Worm (Caenorhabditis elegans) whole organism, L4 larva: ENCODE data around the gene dlc-1.
A peak's percentile ranks its signal among the peaks of the same experiment; 100 is the strongest.

ENCODE experiments used
- D1046.2 ChIP-seq: fragments of 200-800 bp; sonication (Bioruptor generic); IDR thresholded peaks from 2 replicates; pipeline ENCODE4 v1.3.6; 2022; ENCODE audit warnings: missing genetic modification characterization, missing compliant biosample characterization
- F10B5.3 ChIP-seq: sonication (generic microtip); optimal IDR thresholded peaks from 2 replicates; lab custom pipeline; 2016; ENCODE audit warnings: mild to moderate bottlenecking, missing genetic modification characterization, missing compliant biosample characterization
- F49E8.2 ChIP-seq: sonication (generic microtip); optimal IDR thresholded peaks from 2 replicates; lab custom pipeline; 2016; ENCODE audit warnings: missing compliant biosample characterization, mild to moderate bottlenecking, missing genetic modification characterization, borderline replicate concordance
- R02D3.7 ChIP-seq: fragments of 150-350 bp; sonication (generic microtip); optimal IDR thresholded peaks from 3 replicates; lab custom pipeline; 2014; ENCODE audit warnings: missing biosample characterization, missing genetic modification characterization
- T20F7.1 ChIP-seq: fragments of 200-800 bp; sonication (Bioruptor generic); optimal IDR thresholded peaks from 2 replicates; lab custom pipeline; 2018; ENCODE audit warnings: mild to moderate bottlenecking, missing genetic modification characterization, missing compliant biosample characterization
- T26A8.4 ChIP-seq: fragments of 200-800 bp; sonication (Bioruptor generic); IDR thresholded peaks from 2 replicates; pipeline ENCODE4 v1.3.6; 2022; ENCODE audit warnings: missing genetic modification characterization, missing compliant biosample characterization
- Y5F2A.4 ChIP-seq: fragments of 200-800 bp; sonication (Bioruptor generic); optimal IDR thresholded peaks from 2 replicates; lab custom pipeline; 2018; ENCODE audit warnings: mild to moderate bottlenecking, missing genetic modification characterization, missing compliant biosample characterization
- Y75B8A.6 ChIP-seq: fragments of 200-800 bp; sonication (Bioruptor generic); IDR thresholded peaks from 2 replicates; pipeline ENCODE4 v1.3.6; 2022; ENCODE audit warnings: missing genetic modification reagents, missing genetic modification characterization, missing compliant biosample characterization
- ceh-20 ChIP-seq: fragments of 200-800 bp; sonication (Bioruptor generic); IDR thresholded peaks from 2 replicates; pipeline ENCODE4 v1.3.6; 2022; ENCODE audit warnings: missing genetic modification reagents, missing genetic modification characterization, missing compliant biosample characterization
- ceh-32 ChIP-seq: sonication (generic microtip); optimal IDR thresholded peaks from 2 replicates; lab custom pipeline; 2016; ENCODE audit warnings: mild to moderate bottlenecking, missing genetic modification characterization, missing compliant biosample characterization; ENCODE audit not compliant: poor library complexity
- ces-1 ChIP-seq: fragments of 150-350 bp; sonication (generic microtip); optimal IDR thresholded peaks from 4 replicates; lab custom pipeline; 2014; ENCODE audit warnings: missing biosample characterization, missing genetic modification reagents, missing genetic modification characterization
- daf-19 ChIP-seq: fragments of 200-800 bp; sonication (Bioruptor generic); conservative IDR thresholded peaks from 2 replicates; pipeline ENCODE4 v1.3.6; 2022; ENCODE audit warnings: missing genetic modification characterization, missing compliant biosample characterization
- dmd-6 ChIP-seq: fragments of 200-800 bp; sonication (Bioruptor generic); IDR thresholded peaks from 2 replicates; pipeline ENCODE4 v1.3.6; 2022; ENCODE audit warnings: missing genetic modification reagents, missing genetic modification characterization, missing compliant biosample characterization
- duxl-1 ChIP-seq: sonication (generic microtip); optimal IDR thresholded peaks from 2 replicates; lab custom pipeline; 2016; ENCODE audit warnings: mild to moderate bottlenecking, missing genetic modification characterization, moderate library complexity, missing compliant biosample characterization; ENCODE audit not compliant: poor library complexity
- dve-1 ChIP-seq: sonication (generic microtip); optimal IDR thresholded peaks from 2 replicates; lab custom pipeline; 2017; ENCODE audit warnings: antibody characterized with exemption, mild to moderate bottlenecking, missing genetic modification characterization, missing compliant biosample characterization; ENCODE audit not compliant: insufficient read depth
- egl-27 ChIP-seq: sonication (generic microtip); optimal IDR thresholded peaks from 3 replicates; lab custom pipeline; 2017; ENCODE audit warnings: missing biosample characterization, missing genetic modification reagents, missing genetic modification characterization
- egl-43 ChIP-seq: fragments of 200-800 bp; sonication (Bioruptor generic); IDR thresholded peaks from 2 replicates; pipeline ENCODE4 v1.3.6; 2022; ENCODE audit warnings: missing genetic modification reagents, missing genetic modification characterization, missing compliant biosample characterization
- gei-8 ChIP-seq: fragments of 200-800 bp; sonication (Bioruptor generic); optimal IDR thresholded peaks from 2 replicates; lab custom pipeline; 2018; ENCODE audit warnings: mild to moderate bottlenecking, missing genetic modification characterization, missing compliant biosample characterization
- hlh-11 ChIP-seq: fragments of 200-800 bp; sonication (Bioruptor generic); optimal IDR thresholded peaks from 2 replicates; lab custom pipeline; 2018; ENCODE audit warnings: mild to moderate bottlenecking, missing genetic modification characterization, missing compliant biosample characterization
- hlh-30 ChIP-seq: sonication (generic microtip); optimal IDR thresholded peaks from 2 replicates; lab custom pipeline; 2017; ENCODE audit warnings: antibody characterized with exemption, mild to moderate bottlenecking, missing genetic modification characterization, missing compliant biosample characterization; ENCODE audit not compliant: insufficient read depth
- hmg-1.1 ChIP-seq: fragments of 200-800 bp; sonication (Bioruptor generic); IDR thresholded peaks from 2 replicates; pipeline ENCODE4 v1.3.6; 2022; ENCODE audit warnings: missing genetic modification reagents, missing genetic modification characterization, missing compliant biosample characterization
- lir-3 ChIP-seq: sonication (generic microtip); optimal IDR thresholded peaks from 2 replicates; lab custom pipeline; 2016; ENCODE audit warnings: mild to moderate bottlenecking, missing genetic modification characterization, missing compliant biosample characterization
- mdl-1 ChIP-seq, 2 experiments: fragments of 150-350 bp in 1 of 2; sonication (generic microtip) in 1 of 2; optimal IDR thresholded peaks; 2 replicates each; lab custom pipeline; 2014 to 2017; ENCODE audit warnings: missing biosample characterization in 2 of 2, missing genetic modification characterization in 2 of 2
- mdt-29 ChIP-seq: fragments of 200-800 bp; sonication (Bioruptor generic); IDR thresholded peaks from 2 replicates; pipeline ENCODE4 v1.3.6; 2022; ENCODE audit warnings: missing genetic modification reagents, missing genetic modification characterization, missing compliant biosample characterization
- mep-1 ChIP-seq: fragments of 150-350 bp; sonication (generic microtip); optimal IDR thresholded peaks from 3 replicates; lab custom pipeline; 2014; ENCODE audit warnings: missing biosample characterization, missing genetic modification characterization
- mes-2 ChIP-seq: sonication (generic microtip); optimal IDR thresholded peaks from 2 replicates; lab custom pipeline; 2016; ENCODE audit warnings: missing genotype, mild to moderate bottlenecking, missing genetic modification characterization, missing compliant biosample characterization; ENCODE audit not compliant: poor library complexity, severe bottlenecking
- mxl-3 ChIP-seq: fragments of 200-800 bp; sonication (Bioruptor generic); optimal IDR thresholded peaks from 2 replicates; lab custom pipeline; 2018; ENCODE audit warnings: mild to moderate bottlenecking, missing genetic modification characterization, missing compliant biosample characterization
- nhr-102 ChIP-seq: sonication (generic microtip); optimal IDR thresholded peaks from 2 replicates; lab custom pipeline; 2016; ENCODE audit warnings: mild to moderate bottlenecking, missing genetic modification characterization, moderate library complexity, missing compliant biosample characterization
- nhr-237 ChIP-seq: sonication (generic microtip); optimal IDR thresholded peaks from 2 replicates; lab custom pipeline; 2017; ENCODE audit warnings: missing biosample characterization, missing genetic modification characterization
- nhr-28 ChIP-seq: fragments of 150-350 bp; optimal IDR thresholded peaks from 2 replicates; lab custom pipeline; 2014; ENCODE audit warnings: missing biosample characterization, missing genetic modification characterization
- nhr-41 ChIP-seq: fragments of 200-800 bp; sonication (Bioruptor generic); IDR thresholded peaks from 2 replicates; pipeline ENCODE4 v1.3.6; 2022; ENCODE audit warnings: missing genetic modification reagents, missing genetic modification characterization, missing compliant biosample characterization
- nhr-77 ChIP-seq: fragments of 150-350 bp; optimal IDR thresholded peaks from 2 replicates; lab custom pipeline; 2014; ENCODE audit warnings: missing biosample characterization, missing genetic modification characterization
- pha-4 ChIP-seq, 2 experiments: fragments of 150-350 bp in 1 of 2; fragments of 200-800 bp in 1 of 2; sonication (Bioruptor generic) in 1 of 2; IDR thresholded peaks in 1 of 2; optimal IDR thresholded peaks in 1 of 2; 2 replicates each; pipeline versions ENCODE4 v1.3.6 to Lab custom; 2014 to 2022; ENCODE audit warnings: missing genetic modification characterization in 2 of 2, missing genetic modification reagents in 2 of 2, missing biosample characterization in 1 of 2, missing compliant biosample characterization in 1 of 2
- php-3 ChIP-seq: fragments of 200-800 bp; sonication (Bioruptor generic); IDR thresholded peaks from 2 replicates; pipeline ENCODE4 v1.3.6; 2022; ENCODE audit warnings: missing genetic modification reagents, missing genetic modification characterization, missing compliant biosample characterization
- pqm-1 ChIP-seq: sonication (generic microtip); optimal IDR thresholded peaks from 2 replicates; lab custom pipeline; 2017; ENCODE audit warnings: missing biosample characterization, missing genetic modification characterization
- sdz-12 ChIP-seq: fragments of 200-800 bp; sonication (Bioruptor generic); optimal IDR thresholded peaks from 2 replicates; lab custom pipeline; 2018; ENCODE audit warnings: mild to moderate bottlenecking, missing genetic modification characterization, missing compliant biosample characterization
- snpc-4 ChIP-seq: fragments of 150-350 bp; optimal IDR thresholded peaks from 2 replicates; lab custom pipeline; 2014; ENCODE audit warnings: missing biosample characterization, missing genetic modification characterization
- spr-1 ChIP-seq: sonication (generic microtip); optimal IDR thresholded peaks from 2 replicates; lab custom pipeline; 2016; ENCODE audit warnings: mild to moderate bottlenecking, missing genetic modification characterization, missing compliant biosample characterization
- unc-62 ChIP-seq, 3 experiments: fragments of 150-350 bp in 1 of 3; sonication (generic microtip); optimal IDR thresholded peaks in 2 of 3; peaks in 1 of 3; 1 replicate in 1 of 3; 2 replicates in 2 of 3; lab custom pipeline; 2014 to 2017; ENCODE audit warnings: missing biosample characterization in 3 of 3, missing genetic modification characterization in 3 of 3, missing genetic modification reagents in 3 of 3, missing genotype in 1 of 3
- vab-7 ChIP-seq: fragments of 200-800 bp; sonication (Bioruptor generic); IDR thresholded peaks from 2 replicates; pipeline ENCODE4 v1.3.6; 2022; ENCODE audit warnings: missing genetic modification reagents, missing genetic modification characterization, missing compliant biosample characterization
- zag-1 ChIP-seq: fragments of 150-350 bp; optimal IDR thresholded peaks from 2 replicates; lab custom pipeline; 2014; ENCODE audit warnings: missing biosample characterization, missing genetic modification characterization
- zfp-2 ChIP-seq: sonication (generic microtip); optimal IDR thresholded peaks from 2 replicates; lab custom pipeline; 2016; ENCODE audit warnings: mild to moderate bottlenecking, missing genetic modification characterization, missing compliant biosample characterization
- ztf-11 ChIP-seq: fragments of 150-350 bp; optimal IDR thresholded peaks from 2 replicates; lab custom pipeline; 2014; ENCODE audit warnings: missing biosample characterization, missing genetic modification characterization

The dlc-1 gene

DNA sequence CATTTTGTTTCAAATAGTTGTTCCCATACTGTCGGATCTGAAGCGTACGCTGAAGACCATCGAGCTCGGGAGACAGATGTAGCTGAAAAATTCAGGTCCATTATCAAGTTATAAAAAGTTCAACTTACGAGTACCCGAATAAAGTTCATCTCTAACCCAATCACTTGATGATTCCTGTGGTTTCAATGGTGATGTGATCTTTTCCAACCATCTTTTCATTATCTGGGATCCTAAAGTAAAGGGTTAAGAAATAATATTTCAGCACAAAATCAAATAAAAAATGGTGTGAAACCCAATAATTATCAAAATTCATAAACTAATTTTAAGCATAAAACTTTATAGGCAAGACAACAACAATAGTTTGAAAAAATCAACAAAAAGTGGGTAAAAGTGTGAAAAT is 36.4 kb downstream of the dlc-1 start, which contains the start of gene C05D11.8:
Gene C05D11.8 (minus strand): TSS at position 101 of the 400 bp plus-strand sequence.
- no peak for TF ChIP-seq dmd-6 (GFP tag; lab: Robert Waterston, UW)
- TF ChIP-seq daf-19 = no peak
- no peak for TF ChIP-seq egl-27 (tag; lab: Kevin White, UChicago)
- no peak for TF ChIP-seq zag-1 (tag; lab: Kevin White, UChicago)
- TF ChIP-seq gei-8 (GFP tag; lab: Kevin White, UChicago) = no peak
- TF ChIP-seq pha-4 (GFP tag; IDR thresholded peaks at IDR 0.05; lab: Robert Waterston, UW) = no peak
- TF ChIP-seq pha-4 (tag; optimal IDR thresholded peaks at IDR 0.05; lab: Kevin White, UChicago) = no peak
- no peak for TF ChIP-seq F10B5.3 (tag; lab: Kevin White, UChicago)
- TF ChIP-seq zfp-2 (tag; lab: Kevin White, UChicago) = no peak
- no peak for TF ChIP-seq duxl-1 (tag; lab: Kevin White, UChicago)
- TF ChIP-seq, all 104 proteins: peak for 0

DNA sequence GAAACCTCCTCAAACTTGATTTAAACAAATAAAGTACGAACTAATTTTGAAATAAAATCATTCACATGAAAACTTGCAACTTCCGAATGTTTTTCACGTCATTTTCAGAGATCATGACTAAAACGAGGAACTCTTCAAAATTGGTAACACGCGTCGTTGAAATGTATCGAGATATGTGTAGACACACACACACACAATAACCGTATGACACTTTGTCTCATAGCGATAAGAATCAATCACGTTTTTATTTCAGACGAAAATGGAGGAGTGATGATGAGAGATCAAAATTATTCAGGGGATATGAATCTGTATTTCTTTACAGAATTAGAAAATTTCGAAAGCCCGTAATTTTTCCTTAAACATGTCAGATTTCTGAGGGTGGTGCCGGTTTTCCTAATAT is 40.9 kb downstream of the dlc-1 start:
- TF ChIP-seq dve-1 (tag; lab: Kevin White, UChicago) = peak; percentile 59
- TF ChIP-seq nhr-77 (tag; lab: Kevin White, UChicago) = peak; percentile 4
- no peak for TF ChIP-seq T26A8.4 (GFP tag; lab: Robert Waterston, UW)
- no peak for TF ChIP-seq snpc-4 (tag; lab: Kevin White, UChicago)
- peak; percentile 71 for TF ChIP-seq mxl-3
- TF ChIP-seq F10B5.3 (tag; lab: Kevin White, UChicago) = no peak
- TF ChIP-seq ceh-20 (GFP tag; lab: Robert Waterston, UW) = 0 out of 2 replicates have a peak, but pooled peaks have one; percentile 24
- peak; percentile 73 for TF ChIP-seq dmd-6 (GFP tag; lab: Robert Waterston, UW)
- 0 out of 2 replicates have a peak, but pooled peaks have one; percentile 24 for TF ChIP-seq mdt-29 (GFP tag; lab: Robert Waterston, UW)
- TF ChIP-seq F49E8.2 (tag; lab: Kevin White, UChicago) = no peak
- TF ChIP-seq vab-7 (GFP tag; lab: Robert Waterston, UW) = no peak
- TF ChIP-seq nhr-28 (tag; lab: Kevin White, UChicago) = peak; percentile 73
- peak; percentile 5 for TF ChIP-seq mep-1 (tag; lab: Kevin White, UChicago)
- peak; percentile 40 for TF ChIP-seq hlh-11 (tag; lab: Kevin White, UChicago)
- peak; percentile 86 for TF ChIP-seq hlh-30 (tag; lab: Kevin White, UChicago)
- peak; percentile 59 for TF ChIP-seq T20F7.1 (GFP tag; lab: Kevin White, UChicago)
- TF ChIP-seq nhr-102 (tag; lab: Kevin White, UChicago) = no peak
- TF ChIP-seq php-3 = peak; percentile 19; the same call in 1 of the 2 replicates
- TF ChIP-seq zfp-2 (tag; lab: Kevin White, UChicago) = no peak
- peak in 1 of 2 experiments; percentile 30 for TF ChIP-seq mdl-1 (tag; optimal IDR thresholded peaks at IDR 0.05; lab: Kevin White, UChicago)
- no peak for TF ChIP-seq D1046.2 (GFP tag; lab: Robert Waterston, UW)
- peak in 1 of 2 experiments; percentile 94 for TF ChIP-seq unc-62 (GFP tag; optimal IDR thresholded peaks at IDR 0.05 in 1 of 2; lab: Kevin White, UChicago)
- TF ChIP-seq unc-62 (tag; optimal IDR thresholded peaks at IDR 0.05; lab: Kevin White, UChicago) = no peak
- TF ChIP-seq, all 104 proteins: peak for 14

DNA sequence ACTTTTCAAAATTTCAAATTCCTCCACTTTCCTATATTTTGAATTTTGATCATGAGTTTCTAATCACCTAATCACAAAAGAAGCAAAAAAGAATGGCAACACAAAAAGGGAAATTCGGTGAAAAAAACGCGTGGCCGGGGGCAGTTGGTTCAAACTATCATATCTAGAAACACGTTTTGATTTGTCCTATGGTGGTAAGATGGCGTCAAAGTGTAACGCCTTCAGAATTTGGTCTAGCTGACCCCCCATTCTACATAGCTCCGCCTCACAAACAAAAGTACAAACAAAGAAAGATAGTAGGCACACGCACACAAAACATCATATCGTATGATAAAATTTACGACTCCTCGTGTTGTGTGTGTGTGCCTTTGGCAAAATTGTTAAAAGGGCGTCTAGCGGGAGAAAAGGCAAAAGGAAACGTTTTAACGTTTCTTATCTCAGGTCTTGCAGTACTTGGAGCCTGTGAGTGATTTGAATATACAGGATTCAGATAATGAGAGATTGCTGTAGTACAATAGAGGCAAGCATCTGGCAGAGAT is 41.5 kb downstream of the dlc-1 start:
- TF ChIP-seq nhr-41 (no peak), nhr-237 (tag; lab: Kevin White, UChicago) (no peak), F10B5.3 (tag; lab: Kevin White, UChicago) (no peak), R02D3.7 (tag; lab: Kevin White, UChicago) (no peak), egl-43 (GFP tag; lab: Robert Waterston, UW) (no peak), lir-3 (tag; lab: Kevin White, UChicago) (no peak), gei-8 (GFP tag; lab: Kevin White, UChicago) (no peak), spr-1 (tag; lab: Kevin White, UChicago) (no peak), hlh-11 (tag; lab: Kevin White, UChicago) (peak; percentile 82), mdt-29 (GFP tag; lab: Robert Waterston, UW) (no peak), ces-1 (GFP tag; lab: Kevin White, UChicago) (no peak), Y5F2A.4 (GFP tag; lab: Kevin White, UChicago) (no peak), mes-2 (peak; percentile 4), hlh-30 (tag; lab: Kevin White, UChicago) (peak; percentile 82), zag-1 (tag; lab: Kevin White, UChicago) (no peak), Y75B8A.6 (GFP tag; lab: Robert Waterston, UW) (peak; percentile 32; the same call in 1 of the 2 replicates), pqm-1 (tag; lab: Kevin White, UChicago) (peak; percentile 98), ceh-32 (tag; lab: Kevin White, UChicago) (no peak), sdz-12 (no peak), hmg-1.1 (GFP tag; lab: Robert Waterston, UW) (peak; percentile 60; the same call in 1 of the 2 replicates), ztf-11 (tag; lab: Kevin White, UChicago) (no peak)
